Fruit fly (Drosophila melanogaster) whole organism, embryonic: ENCODE data around the gene Atg2.

ENCODE experiments used
- Adf1 ChIP-seq: fragments of 200-800 bp; sonication (Bioruptor generic); IDR thresholded peaks from 2 replicates; pipeline ENCODE4 v1.3.6; 2022; ENCODE audit warnings: missing biosample characterization, missing genetic modification characterization
- Aef1 ChIP-seq: fragments of 200-800 bp; sonication (Bioruptor generic); IDR thresholded peaks from 3 replicates; pipeline ENCODE4 v1.3.6; 2022; ENCODE audit warnings: missing biosample characterization, missing genetic modification characterization
- Awh ChIP-seq: fragments of 200-800 bp; sonication (Bioruptor generic); IDR thresholded peaks from 2 replicates; pipeline ENCODE4, ENCODE4 v1.3.6; 2022; ENCODE audit warnings: missing biosample characterization, missing genetic modification characterization
- CG10209 ChIP-seq: fragments of 200-800 bp; sonication (Bioruptor generic); optimal IDR thresholded peaks from 3 replicates; lab custom pipeline; 2017; ENCODE audit warnings: missing biosample characterization, mild to moderate bottlenecking, missing genetic modification characterization, missing genetic modification reagents
- CG11696 ChIP-seq: fragments of 200-800 bp; sonication (Bioruptor generic); IDR thresholded peaks from 2 replicates; pipeline ENCODE4 v1.3.6; 2022; ENCODE audit warnings: missing biosample characterization, missing genetic modification characterization
- CG14014 ChIP-seq: fragments of 200-800 bp; sonication (Bioruptor generic); IDR thresholded peaks from 2 replicates; pipeline ENCODE4 v1.3.6; 2022; ENCODE audit warnings: missing biosample characterization, missing genetic modification characterization
- CG1603 ChIP-seq: fragments of 200-800 bp; sonication (Bioruptor generic); optimal IDR thresholded peaks from 2 replicates; lab custom pipeline; 2019; ENCODE audit warnings: missing biosample characterization, mild to moderate bottlenecking, missing genetic modification characterization, moderate library complexity
- CG17385 ChIP-seq: fragments of 200-800 bp; sonication (Bioruptor generic); optimal IDR thresholded peaks from 3 replicates; lab custom pipeline; 2018; ENCODE audit warnings: missing biosample characterization, mild to moderate bottlenecking, missing genetic modification characterization
- CG3281 ChIP-seq: fragments of 200-800 bp; sonication (Bioruptor generic); optimal IDR thresholded peaks from 3 replicates; lab custom pipeline; 2017; ENCODE audit warnings: missing biosample characterization, mild to moderate bottlenecking, missing genetic modification characterization
- CG4730 ChIP-seq: fragments of 200-800 bp; sonication (Bioruptor generic); IDR thresholded peaks from 2 replicates; pipeline ENCODE4 v1.3.6; 2022; ENCODE audit warnings: missing biosample characterization, missing genetic modification characterization
- CG6254 ChIP-seq: fragments of 200-800 bp; sonication (Bioruptor generic); optimal IDR thresholded peaks from 3 replicates; lab custom pipeline; 2017; ENCODE audit warnings: mild to moderate bottlenecking, missing biosample characterization, missing genetic modification reagents, missing genetic modification characterization
- CG6683 ChIP-seq: fragments of 200-800 bp; sonication (Bioruptor generic); optimal IDR thresholded peaks from 2 replicates; lab custom pipeline; 2017; ENCODE audit warnings: missing biosample characterization, mild to moderate bottlenecking, missing genetic modification characterization, missing genetic modification reagents
- CG7839 ChIP-seq: fragments of 200-800 bp; sonication (Bioruptor generic); optimal IDR thresholded peaks from 3 replicates; lab custom pipeline; 2018; ENCODE audit warnings: missing biosample characterization, mild to moderate bottlenecking, missing genetic modification characterization, moderate library complexity
- CG8359 ChIP-seq: fragments of 200-800 bp; sonication (Bioruptor generic); optimal IDR thresholded peaks from 2 replicates; lab custom pipeline; 2017; ENCODE audit warnings: missing biosample characterization, mild to moderate bottlenecking, missing genetic modification characterization, borderline replicate concordance
- CG9215 ChIP-seq: fragments of 200-800 bp; sonication (Bioruptor generic); IDR thresholded peaks from 2 replicates; pipeline ENCODE4 v1.3.6; 2022; ENCODE audit warnings: missing biosample characterization, missing genetic modification characterization
- CG9797 ChIP-seq: fragments of 200-800 bp; sonication (Bioruptor generic); optimal IDR thresholded peaks from 3 replicates; lab custom pipeline; 2018; ENCODE audit warnings: missing biosample characterization, mild to moderate bottlenecking, missing genetic modification characterization
- CrebB ChIP-seq: fragments of 200-800 bp; sonication (Bioruptor generic); optimal IDR thresholded peaks from 3 replicates; lab custom pipeline; 2018; ENCODE audit warnings: missing biosample characterization, mild to moderate bottlenecking, missing genetic modification characterization
- Dad ChIP-seq: fragments of 200-800 bp; sonication (Bioruptor generic); optimal IDR thresholded peaks from 3 replicates; lab custom pipeline; 2016; ENCODE audit warnings: missing biosample characterization, missing genetic modification characterization
- Drgx ChIP-seq: fragments of 200-800 bp; sonication (Bioruptor generic); IDR thresholded peaks from 2 replicates; pipeline ENCODE4 v1.3.6; 2022; ENCODE audit warnings: missing biosample characterization, missing genetic modification characterization
- Elba2 ChIP-seq: fragments of 200-800 bp; sonication (Bioruptor generic); optimal IDR thresholded peaks from 3 replicates; lab custom pipeline; 2016; ENCODE audit warnings: missing biosample characterization, missing genetic modification characterization
- Fer2 ChIP-seq: fragments of 200-800 bp; sonication (Bioruptor generic); optimal IDR thresholded peaks from 2 replicates; lab custom pipeline; 2018; ENCODE audit warnings: missing biosample characterization, mild to moderate bottlenecking, missing genetic modification characterization, moderate library complexity
- Pdp1 ChIP-seq, 2 experiments: fragments of 200-800 bp; sonication (Bioruptor generic); optimal IDR thresholded peaks; 3 replicates each; lab custom pipeline; 2016; ENCODE audit warnings: missing biosample characterization in 2 of 2, missing genetic modification characterization in 2 of 2, mild to moderate bottlenecking in 1 of 2, moderate library complexity in 1 of 2
- al ChIP-seq: fragments of 200-800 bp; sonication (Bioruptor generic); IDR thresholded peaks from 2 replicates; pipeline ENCODE4 v1.3.6; 2022; ENCODE audit warnings: missing biosample characterization, missing genetic modification characterization
- cas ChIP-seq: fragments of 200-800 bp; sonication (Bioruptor generic); IDR thresholded peaks from 2 replicates; pipeline ENCODE4 v1.3.6; 2022; ENCODE audit warnings: missing biosample characterization, missing genetic modification characterization
- cg ChIP-seq: fragments of 200-800 bp; sonication (Bioruptor generic); optimal IDR thresholded peaks from 3 replicates; lab custom pipeline; 2019; ENCODE audit warnings: missing biosample characterization, mild to moderate bottlenecking, missing genetic modification characterization, moderate library complexity
- ci ChIP-seq: fragments of 200-800 bp; sonication (Bioruptor generic); IDR thresholded peaks from 3 replicates; pipeline ENCODE4 v1.3.6; 2022; ENCODE audit warnings: missing biosample characterization, missing genetic modification characterization
- corto ChIP-seq: fragments of 200-800 bp; sonication (Bioruptor generic); optimal IDR thresholded peaks from 2 replicates; lab custom pipeline; 2016; ENCODE audit warnings: missing biosample characterization, mild to moderate bottlenecking, missing genetic modification characterization, moderate library complexity
- grau ChIP-seq: fragments of 200-800 bp; optimal IDR thresholded peaks from 3 replicates; lab custom pipeline; 2019; ENCODE audit warnings: missing biosample characterization, mild to moderate bottlenecking, missing genetic modification characterization, moderate library complexity
- ham ChIP-seq: fragments of 200-800 bp; sonication (Bioruptor generic); IDR thresholded peaks from 2 replicates; pipeline ENCODE4 v1.3.6; 2022; ENCODE audit warnings: missing biosample characterization, missing genetic modification characterization
- hbn ChIP-seq: fragments of 200-800 bp; sonication (Bioruptor generic); IDR thresholded peaks from 2 replicates; pipeline ENCODE4 v1.3.6; 2022; ENCODE audit warnings: missing biosample characterization, missing genetic modification characterization; ENCODE audit not compliant: partially characterized antibody
- insv ChIP-seq, 2 experiments: fragments of 200-800 bp; sonication (Bioruptor generic); optimal IDR thresholded peaks; 3 replicates each; lab custom pipeline; 2016 to 2018; ENCODE audit warnings: missing biosample characterization in 2 of 2, missing genetic modification characterization in 2 of 2
- jing ChIP-seq: fragments of 200-800 bp; sonication (Bioruptor generic); optimal IDR thresholded peaks from 2 replicates; lab custom pipeline; 2018; ENCODE audit warnings: missing biosample characterization, mild to moderate bottlenecking, missing genetic modification characterization
- lab ChIP-seq: fragments of 200-800 bp; sonication (Bioruptor generic); optimal IDR thresholded peaks from 3 replicates; lab custom pipeline; 2017; ENCODE audit warnings: missing biosample characterization, missing genetic modification characterization, mild to moderate bottlenecking, moderate library complexity, missing genetic modification reagents
- maf-S ChIP-seq: fragments of 200-800 bp; sonication (Bioruptor generic); optimal IDR thresholded peaks from 2 replicates; lab custom pipeline; 2016; ENCODE audit warnings: missing biosample characterization, missing genetic modification characterization
- nom ChIP-seq: fragments of 200-800 bp; sonication (Bioruptor generic); optimal IDR thresholded peaks from 2 replicates; lab custom pipeline; 2017; ENCODE audit warnings: missing biosample characterization, missing genetic modification characterization, mild to moderate bottlenecking, moderate library complexity, missing genetic modification reagents
- pros ChIP-seq: fragments of 200-800 bp; sonication (Bioruptor generic); optimal IDR thresholded peaks from 3 replicates; lab custom pipeline; 2019; ENCODE audit warnings: missing biosample characterization, mild to moderate bottlenecking, missing genetic modification characterization, moderate library complexity
- psq ChIP-seq: fragments of 200-800 bp; sonication (Bioruptor generic); optimal IDR thresholded peaks from 2 replicates; lab custom pipeline; 2017; ENCODE audit warnings: missing biosample characterization, missing genetic modification characterization
- rib ChIP-seq: fragments of 200-800 bp; sonication (Bioruptor generic); IDR thresholded peaks from 2 replicates; pipeline ENCODE4 v1.3.6; 2022; ENCODE audit warnings: missing biosample characterization, missing genetic modification characterization
- ro ChIP-seq: fragments of 200-800 bp; sonication (Bioruptor generic); IDR thresholded peaks from 2 replicates; pipeline ENCODE4 v1.3.6; 2022; ENCODE audit warnings: missing biosample characterization, missing genetic modification characterization
- tgo ChIP-seq: fragments of 200-800 bp; sonication (Bioruptor generic); IDR thresholded peaks from 3 replicates; pipeline ENCODE4 v1.3.6; 2022; ENCODE audit warnings: missing biosample characterization, missing genetic modification characterization
- tna ChIP-seq: fragments of 200-800 bp; sonication (Bioruptor generic); IDR thresholded peaks from 2 replicates; pipeline ENCODE4 v1.3.6; 2022; ENCODE audit warnings: missing biosample characterization, missing genetic modification characterization; ENCODE audit not compliant: partially characterized antibody
- tup ChIP-seq: fragments of 200-800 bp; sonication (Bioruptor generic); optimal IDR thresholded peaks from 2 replicates; lab custom pipeline; 2016; ENCODE audit warnings: missing biosample characterization, mild to moderate bottlenecking, missing genetic modification characterization, moderate library complexity
- vvl ChIP-seq: fragments of 200-800 bp; sonication (Bioruptor generic); IDR thresholded peaks from 2 replicates; pipeline ENCODE4 v1.3.6; 2022; ENCODE audit warnings: missing biosample characterization, missing genetic modification characterization
- zen2 ChIP-seq: fragments of 200-800 bp; sonication (Bioruptor generic); IDR thresholded peaks from 3 replicates; pipeline ENCODE4 v1.3.6; 2022; ENCODE audit warnings: missing biosample characterization, missing genetic modification characterization; ENCODE audit not compliant: partially characterized antibody
- zfh1 ChIP-seq: fragments of 200-800 bp; sonication (Bioruptor generic); IDR thresholded peaks from 3 replicates; pipeline ENCODE4 v1.3.6; 2022; ENCODE audit warnings: missing biosample characterization, missing genetic modification characterization

Atg2 gene

dm6 chr3L:2765794-2766268, 8.3 kb upstream of the Atg2 start:
- peak; percentile 57 for TF ChIP-seq Elba2 (GFP tag; lab: Kevin White, UChicago)
- TF ChIP-seq rib (GFP tag; lab: Robert Waterston, UW) = peak; percentile 44; the same call in 1 of the 2 replicates
- TF ChIP-seq CG17385 (GFP tag; lab: Kevin White, UChicago) = peak; percentile 81
- 0 out of 2 replicates have a peak, but pooled peaks have one; percentile 4 for TF ChIP-seq Drgx (GFP tag; lab: Robert Waterston, UW)
- TF ChIP-seq al (GFP tag; lab: Robert Waterston, UW) = no peak
- TF ChIP-seq psq = peak; percentile 83
- peak; percentile 44 for TF ChIP-seq grau (tag; lab: Kevin White, UChicago)
- TF ChIP-seq ci = 0 out of 3 replicates have a peak, but pooled peaks have one; percentile 15
- TF ChIP-seq Pdp1 (GFP tag; optimal IDR thresholded peaks at IDR 0.05; lab: Kevin White, UChicago) = peak in 1 of 2 experiments; percentile 59
- TF ChIP-seq pros (GFP tag; lab: Kevin White, UChicago) = no peak
- TF ChIP-seq insv (GFP tag; optimal IDR thresholded peaks at IDR 0.05; lab: Kevin White, UChicago) = peak in 1 of 2 experiments; percentile 87
- no peak for TF ChIP-seq jing (GFP tag; lab: Kevin White, UChicago)

dm6 chr3L:2766269-2767088, 7.7 kb upstream of the Atg2 start, which contains the start of the genes Mrtf and Non2:
Mrtf (minus strand) TSS chr3L:2766536.
Non2 (plus strand) TSS chr3L:2766999.
- TF ChIP-seq tgo (GFP tag; lab: Robert Waterston, UW) (peak; percentile 45; the same call in 2 of the 3 replicates), zfh1 (GFP tag; lab: Robert Waterston, UW) (peak; percentile 43; the same call in 2 of the 3 replicates), vvl (GFP tag; lab: Robert Waterston, UW) (peak; percentile 38; the same call in 1 of the 2 replicates), hbn (peak; percentile 69), CG10209 (GFP tag; lab: Kevin White, UChicago) (peak; percentile 37), CrebB (tag; lab: Kevin White, UChicago) (no peak), zen2 (GFP tag; lab: Robert Waterston, UW) (peak; percentile 82), corto (GFP tag; lab: Kevin White, UChicago) (no peak), nom (GFP tag; lab: Kevin White, UChicago) (no peak), jing (GFP tag; lab: Kevin White, UChicago) (no peak), CG9797 (no peak), tna (GFP tag; lab: Robert Waterston, UW) (peak; percentile 70), CG14014 (peak; percentile 64), Dad (GFP tag; lab: Kevin White, UChicago) (no peak), ro (GFP tag; lab: Robert Waterston, UW) (no peak), Aef1 (GFP tag; lab: Robert Waterston, UW) (peak; percentile 57; the same call in 2 of the 3 replicates), tup (GFP tag; lab: Kevin White, UChicago) (peak; percentile 2), CG3281 (GFP tag; lab: Kevin White, UChicago) (peak; percentile 49), CG4730 (0 out of 2 replicates have a peak, but pooled peaks have one; percentile 17), ci (no peak; the same call in 2 of the 3 replicates), Fer2 (tag; lab: Kevin White, UChicago) (peak; percentile 53), CG6683 (GFP tag; lab: Kevin White, UChicago) (no peak), pros (GFP tag; lab: Kevin White, UChicago) (no peak), maf-S (peak; percentile 57), cg (GFP tag; lab: Kevin White, UChicago) (peak; percentile 91), lab (GFP tag; lab: Kevin White, UChicago) (peak; percentile 57), Awh (GFP tag; lab: Robert Waterston, UW) (no peak), CG11696 (0 out of 2 replicates have a peak, but pooled peaks have one; percentile 14), CG7839 (peak; percentile 62), CG6254 (GFP tag; lab: Kevin White, UChicago) (no peak), insv (GFP tag; optimal IDR thresholded peaks at IDR 0.05; lab: Kevin White, UChicago) (no peak), cas (GFP tag; lab: Robert Waterston, UW) (no peak), ham (GFP tag; lab: Robert Waterston, UW) (no peak), CG8359 (GFP tag; lab: Kevin White, UChicago) (no peak), CG1603 (tag; lab: Kevin White, UChicago) (peak; percentile 18), CG9215 (GFP tag; lab: Robert Waterston, UW) (peak; percentile 43; the same call in 1 of the 2 replicates), Adf1 (GFP tag; lab: Robert Waterston, UW) (no peak)
